Worm (Caenorhabditis elegans): Measurements from ENCODE around the gene nhr-162.

Gene nhr-162

DNA sequence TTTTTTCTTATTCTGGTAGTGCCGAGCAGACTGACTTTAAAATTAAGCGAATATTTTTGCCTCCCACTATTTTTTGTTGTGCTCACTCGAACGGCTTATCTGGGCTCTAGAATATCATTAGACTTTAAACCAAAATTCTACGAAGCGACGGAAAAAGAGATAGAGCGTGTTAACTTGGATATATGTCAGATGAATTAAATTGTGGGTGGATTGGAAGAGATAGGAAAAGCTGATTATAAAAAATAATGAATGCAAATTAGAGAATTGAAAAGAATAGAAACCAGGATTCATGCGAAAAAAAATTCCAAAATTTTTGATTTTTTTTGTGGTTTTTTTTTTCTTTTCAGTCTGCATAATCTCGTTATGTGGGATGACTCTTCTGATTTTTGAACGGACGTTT is 30.1 kb upstream of the nhr-162 start, which contains the start of gene F20A1.4:
TSS of gene F20A1.4 (minus strand) at position 101 of the 400 bp plus-strand sequence.
- no peak for TF ChIP-seq skn-1 (tag; optimal IDR thresholded peaks at IDR 0.05)
- no peak for TF ChIP-seq F49E8.2 (tag; optimal IDR thresholded peaks at IDR 0.05; ENCODE audit: borderline replicate concordance)
- TF ChIP-seq ztf-7 (tag; optimal IDR thresholded peaks at IDR 0.05), result no peak
- no peak for TF ChIP-seq daf-8 (GFP tag; IDR thresholded peaks at IDR 0.05)
- no peak for TF ChIP-seq lin-15B (tag; optimal IDR thresholded peaks at IDR 0.05)
- TF ChIP-seq tra-1 (GFP tag; IDR thresholded peaks at IDR 0.05), result no peak
- no peak for TF ChIP-seq dve-1 (tag; optimal IDR thresholded peaks at IDR 0.05; ENCODE audit: insufficient read depth)
- no peak for TF ChIP-seq T20F7.1 (GFP tag; optimal IDR thresholded peaks at IDR 0.05)
- no peak for TF ChIP-seq nhr-10 (tag; optimal IDR thresholded peaks at IDR 0.05)

ce11 chrV:7017059-7017458 is 25.4 kb upstream of the nhr-162 start, which contains the start of gene srsx-32:
srsx-32 (plus strand) TSS chrV:7017359.
- TF ChIP-seq nhr-11 (tag; optimal IDR thresholded peaks at IDR 0.05) (no peak), F10B5.3 (tag; optimal IDR thresholded peaks at IDR 0.05) (no peak), T20F7.1 (GFP tag; optimal IDR thresholded peaks at IDR 0.05) (no peak), nhr-76 (tag; optimal IDR thresholded peaks at IDR 0.05) (no peak), pqm-1 (tag; optimal IDR thresholded peaks at IDR 0.05) (no peak), unc-130 (GFP tag; optimal IDR thresholded peaks at IDR 0.05) (no peak), lir-3 (tag; optimal IDR thresholded peaks at IDR 0.05) (no peak), gei-8 (GFP tag; optimal IDR thresholded peaks at IDR 0.05) (no peak), tra-1 (GFP tag; IDR thresholded peaks at IDR 0.05) (no peak), nhr-10 (tag; optimal IDR thresholded peaks at IDR 0.05) (no peak), nhr-25 (tag; optimal IDR thresholded peaks at IDR 0.05; ENCODE audit: borderline replicate concordance, insufficient read depth) (no peak), set-16 (GFP tag; IDR thresholded peaks at IDR 0.05) (no peak), lin-29 (GFP tag; IDR thresholded peaks at IDR 0.05) (no peak), ztf-7 (tag; optimal IDR thresholded peaks at IDR 0.05) (no peak), spr-1 (tag; optimal IDR thresholded peaks at IDR 0.05) (no peak), nhr-41 (GFP tag; IDR thresholded peaks at IDR 0.05) (no peak), cey-2 (tag; optimal IDR thresholded peaks at IDR 0.05; ENCODE audit: borderline replicate concordance, insufficient read depth) (no peak), madf-9 (GFP tag; conservative IDR thresholded peaks at IDR 0.05) (no peak), tag-97 (GFP tag; IDR thresholded peaks at IDR 0.05) (no peak), daf-16 (GFP tag; optimal IDR thresholded peaks at IDR 0.05) (no peak), daf-16 (tag; optimal IDR thresholded peaks at IDR 0.05) (no peak)

ce11 chrV:7015872-7016271 is 24.2 kb upstream of the nhr-162 start, which contains the start of gene C33G8.13:
C33G8.13 (minus strand) TSS chrV:7015972.
- TF ChIP-seq mxl-2 (GFP tag; conservative IDR thresholded peaks at IDR 0.05) (no peak), saeg-2 (GFP tag; IDR thresholded peaks at IDR 0.05) (no peak), fos-1 (tag; optimal IDR thresholded peaks at IDR 0.05) (no peak), ztf-7 (tag; optimal IDR thresholded peaks at IDR 0.05) (no peak), R02D3.7 (tag; optimal IDR thresholded peaks at IDR 0.05) (no peak), lsy-2 (tag; optimal IDR thresholded peaks at IDR 0.05) (no peak), madf-9 (GFP tag; conservative IDR thresholded peaks at IDR 0.05) (no peak), nhr-237 (tag; optimal IDR thresholded peaks at IDR 0.05) (no peak), jun-1 (tag; optimal IDR thresholded peaks at IDR 0.05) (no peak), F37D6.2 (tag; optimal IDR thresholded peaks at IDR 0.05) (no peak), ZK337.2 (GFP tag; IDR thresholded peaks at IDR 0.05) (no peak), pha-4 (GFP tag; IDR thresholded peaks at IDR 0.05) (no peak), pha-4 (tag; optimal IDR thresholded peaks at IDR 0.05) (no peak), lin-38 (GFP tag; IDR thresholded peaks at IDR 0.05) (no peak), lin-29 (GFP tag; IDR thresholded peaks at IDR 0.05) (no peak), lin-1 (GFP tag; IDR thresholded peaks at IDR 0.05) (no peak)
